ENCODE assay signal across 4 fruit fly cellular contexts in genomic region chr2L:20802204-20802603, dm6.
TF ChIP-seq lines count a peak whose summit lies in the region.

No protein-coding gene starts in this region.

- TF ChIP-seq CTCF in whole organism, embryonic (GFP tag; optimal IDR thresholded peaks at IDR 0.05; lab: Kevin White, UChicago) = no peak

TF ChIP-seq in whole organism, embryonic, 481 proteins besides CTCF, POLR2A, EP300 and RAD21 (continues in another document):
- no peak for TF ChIP-seq CHES-1-like (GFP tag; optimal IDR thresholded peaks at IDR 0.05; lab: Kevin White, UChicago)
- TF ChIP-seq Nf-YC (tag; optimal IDR thresholded peaks at IDR 0.05; lab: Kevin White, UChicago) = no peak
- peak; percentile 23 for TF ChIP-seq Med (GFP tag; lab: Kevin White, UChicago)
- no peak for TF ChIP-seq CG3847 (GFP tag; IDR thresholded peaks at IDR 0.05; lab: Robert Waterston, UW)
- no peak for TF ChIP-seq fd64A (GFP tag; optimal IDR thresholded peaks at IDR 0.05; lab: Kevin White, UChicago)
- TF ChIP-seq lmd (GFP tag; IDR thresholded peaks at IDR 0.05; lab: Robert Waterston, UW) = peak; percentile 32
- peak; percentile 20 for TF ChIP-seq CG11504 (tag; optimal IDR thresholded peaks at IDR 0.05; lab: Kevin White, UChicago)
- no peak for TF ChIP-seq dysf (GFP tag; IDR thresholded peaks at IDR 0.05; lab: Robert Waterston, UW)
- peak; percentile 43; the same call in 1 of the 2 replicates for TF ChIP-seq Ada2b (GFP tag; IDR thresholded peaks at IDR 0.05; lab: Robert Waterston, UW)
- TF ChIP-seq fd3F (GFP tag; optimal IDR thresholded peaks at IDR 0.05; lab: Kevin White, UChicago) = no peak
- no peak for TF ChIP-seq CG10462 (GFP tag; optimal IDR thresholded peaks at IDR 0.05; lab: Kevin White, UChicago)
- no peak for TF ChIP-seq hkb (optimal IDR thresholded peaks at IDR 0.05; lab: Kevin White, UChicago)
- TF ChIP-seq hkb (GFP tag; IDR thresholded peaks at IDR 0.05; lab: Robert Waterston, UW) = peak; percentile 12; the same call in 1 of the 2 replicates
- no peak for TF ChIP-seq CG17829 (tag; optimal IDR thresholded peaks at IDR 0.05; lab: Kevin White, UChicago)
- TF ChIP-seq zen (tag; optimal IDR thresholded peaks at IDR 0.05; lab: Kevin White, UChicago) = no peak
- no peak for TF ChIP-seq CG1024 (GFP tag; IDR thresholded peaks at IDR 0.05; lab: Robert Waterston, UW)
- TF ChIP-seq CG10209 (GFP tag; optimal IDR thresholded peaks at IDR 0.05; lab: Kevin White, UChicago) = no peak
- no peak for TF ChIP-seq Gug (GFP tag; IDR thresholded peaks at IDR 0.05; lab: Robert Waterston, UW)
- no peak for TF ChIP-seq Side (GFP tag; optimal IDR thresholded peaks at IDR 0.05; lab: Kevin White, UChicago)
- TF ChIP-seq Fer1 (GFP tag; optimal IDR thresholded peaks at IDR 0.05; lab: Kevin White, UChicago) = no peak
- no peak for TF ChIP-seq CG8924 (tag; optimal IDR thresholded peaks at IDR 0.05; lab: Kevin White, UChicago)
- no peak for TF ChIP-seq zfh2 (GFP tag; optimal IDR thresholded peaks at IDR 0.05; lab: Kevin White, UChicago)
- no peak for TF ChIP-seq Optix (GFP tag; IDR thresholded peaks at IDR 0.05; lab: Robert Waterston, UW)
- TF ChIP-seq CG42726 (GFP tag; IDR thresholded peaks at IDR 0.05; lab: Robert Waterston, UW; ENCODE audit: partially characterized antibody) = no peak

TF ChIP-seq in whole organism, prepupa, 60 proteins besides CTCF, POLR2A, EP300 and RAD21 (continues in another document):
- TF ChIP-seq Ets96B (tag; optimal IDR thresholded peaks at IDR 0.05; lab: Kevin White, UChicago) (peak; percentile 78), CG11762 (GFP tag; optimal IDR thresholded peaks at IDR 0.05; lab: Kevin White, UChicago; ENCODE audit: insufficient read depth) (peak; percentile 55), CG7368 (GFP tag; optimal IDR thresholded peaks at IDR 0.05; lab: Kevin White, UChicago) (peak; percentile 71), CG6854 (GFP tag; optimal IDR thresholded peaks at IDR 0.05; lab: Kevin White, UChicago) (no peak), achi (GFP tag; optimal IDR thresholded peaks at IDR 0.05; lab: Kevin White, UChicago) (peak; percentile 63), CG11902 (GFP tag; optimal IDR thresholded peaks at IDR 0.05; lab: Kevin White, UChicago) (peak; percentile 76), CG32006 (GFP tag; optimal IDR thresholded peaks at IDR 0.05; lab: Kevin White, UChicago) (peak; percentile 75), spab (GFP tag; optimal IDR thresholded peaks at IDR 0.05; lab: Kevin White, UChicago) (peak; percentile 37), OdsH (GFP tag; optimal IDR thresholded peaks at IDR 0.05; lab: Kevin White, UChicago) (peak; percentile 69), fd85E (GFP tag; optimal IDR thresholded peaks at IDR 0.05; lab: Kevin White, UChicago) (peak; percentile 20), Gug (GFP tag; IDR thresholded peaks at IDR 0.05; lab: Robert Waterston, UW) (peak; percentile 81), Hr39 (GFP tag; optimal IDR thresholded peaks at IDR 0.05; lab: Kevin White, UChicago) (peak; percentile 53), vri (GFP tag; optimal IDR thresholded peaks at IDR 0.05; lab: Kevin White, UChicago) (no peak), Met (GFP tag; optimal IDR thresholded peaks at IDR 0.05; lab: Kevin White, UChicago) (peak; percentile 61), acj6 (GFP tag; optimal IDR thresholded peaks at IDR 0.05; lab: Kevin White, UChicago) (peak; percentile 55), lz (GFP tag; optimal IDR thresholded peaks at IDR 0.05; lab: Kevin White, UChicago) (peak; percentile 53), Sox15 (GFP tag; optimal IDR thresholded peaks at IDR 0.05; lab: Kevin White, UChicago) (peak; percentile 42), cyc (GFP tag; optimal IDR thresholded peaks at IDR 0.05; lab: Kevin White, UChicago) (peak; percentile 83), CG9139 (GFP tag; optimal IDR thresholded peaks at IDR 0.05; lab: Kevin White, UChicago) (peak; percentile 58), esn (GFP tag; optimal IDR thresholded peaks at IDR 0.05; lab: Kevin White, UChicago) (peak; percentile 61), Eip78C (GFP tag; lab: Kevin White, UChicago) (peak; percentile 89), Ets21C (GFP tag; optimal IDR thresholded peaks at IDR 0.05; lab: Kevin White, UChicago) (no peak), eg (GFP tag; IDR thresholded peaks at IDR 0.05; lab: Robert Waterston, UW) (peak; percentile 88), Eip75B (GFP tag; optimal IDR thresholded peaks at IDR 0.05; lab: Kevin White, UChicago) (peak; percentile 2)

TF ChIP-seq in whole organism, pupa, 21 proteins besides CTCF, POLR2A, EP300 and RAD21:
- TF ChIP-seq Snoo (tag; optimal IDR thresholded peaks at IDR 0.05; lab: Kevin White, UChicago) = peak; percentile 4
- no peak for TF ChIP-seq gl (tag; optimal IDR thresholded peaks at IDR 0.05; lab: Kevin White, UChicago)
- TF ChIP-seq CG34367 (tag; optimal IDR thresholded peaks at IDR 0.05; lab: Kevin White, UChicago) = no peak
- TF ChIP-seq rn (GFP tag; IDR thresholded peaks at IDR 0.05; lab: Robert Waterston, UW) = peak; percentile 81
- TF ChIP-seq Ets98B (GFP tag; IDR thresholded peaks at IDR 0.05; lab: Robert Waterston, UW) = peak; percentile 92
- peak; percentile 94 for TF ChIP-seq fd96Ca (GFP tag; IDR thresholded peaks at IDR 0.05; lab: Robert Waterston, UW)
- peak; percentile 88 for TF ChIP-seq CG4496 (GFP tag; IDR thresholded peaks at IDR 0.05; lab: Robert Waterston, UW)
- no peak for TF ChIP-seq D1 (tag; optimal IDR thresholded peaks at IDR 0.05; lab: Kevin White, UChicago)
- TF ChIP-seq Pif1B (GFP tag; optimal IDR thresholded peaks at IDR 0.05; lab: Kevin White, UChicago) = peak; percentile 74
- TF ChIP-seq CG8159 (tag; optimal IDR thresholded peaks at IDR 0.05; lab: Kevin White, UChicago) = peak; percentile 63
- peak; percentile 70 for TF ChIP-seq CG14655 (GFP tag; optimal IDR thresholded peaks at IDR 0.05; lab: Kevin White, UChicago)
- TF ChIP-seq CG9948 (tag; optimal IDR thresholded peaks at IDR 0.05; lab: Kevin White, UChicago) = peak; percentile 34
- peak; percentile 52 for TF ChIP-seq CG17806 (tag; optimal IDR thresholded peaks at IDR 0.05; lab: Kevin White, UChicago)
- no peak for TF ChIP-seq EcR (GFP tag; optimal IDR thresholded peaks at IDR 0.05; lab: Kevin White, UChicago)
- TF ChIP-seq CG12605 (GFP tag; IDR thresholded peaks at IDR 0.05; lab: Robert Waterston, UW) = peak; percentile 77
- peak; percentile 72 for TF ChIP-seq Pif1A (GFP tag; optimal IDR thresholded peaks at IDR 0.05; lab: Kevin White, UChicago)
- TF ChIP-seq CG15710 (tag; optimal IDR thresholded peaks at IDR 0.05; lab: Kevin White, UChicago) = peak; percentile 52
- TF ChIP-seq CG32121 (GFP tag; IDR thresholded peaks at IDR 0.05; lab: Robert Waterston, UW) = peak; percentile 85
- peak; percentile 46; the same call in 1 of the 2 replicates for TF ChIP-seq CG10348 (GFP tag; IDR thresholded peaks at IDR 0.05; lab: Robert Waterston, UW)
- peak; percentile 74 for TF ChIP-seq CG8301 (tag; optimal IDR thresholded peaks at IDR 0.05; lab: Kevin White, UChicago)
- TF ChIP-seq CG13204 (GFP tag; optimal IDR thresholded peaks at IDR 0.05; lab: Kevin White, UChicago) = no peak
TF ChIP-seq in whole organism, pupa: peak in this region for 16.

TF ChIP-seq in whole organism, wandering third instar larva, 38 proteins besides CTCF, POLR2A, EP300 and RAD21:
- no peak for TF ChIP-seq usp (GFP tag; optimal IDR thresholded peaks at IDR 0.05; lab: Kevin White, UChicago)
- no peak for TF ChIP-seq CrebA (GFP tag; optimal IDR thresholded peaks at IDR 0.05; lab: Kevin White, UChicago; ENCODE audit: borderline replicate concordance)
- TF ChIP-seq tai (GFP tag; optimal IDR thresholded peaks at IDR 0.05; lab: Kevin White, UChicago) = no peak
- TF ChIP-seq ey (GFP tag; optimal IDR thresholded peaks at IDR 0.05; lab: Kevin White, UChicago) = peak; percentile 33
- peak; percentile 11 for TF ChIP-seq rgr (GFP tag; optimal IDR thresholded peaks at IDR 0.05; lab: Kevin White, UChicago)
- no peak for TF ChIP-seq Dfd (GFP tag; optimal IDR thresholded peaks at IDR 0.05; lab: Kevin White, UChicago)
- no peak for TF ChIP-seq psq (GFP tag; optimal IDR thresholded peaks at IDR 0.05; lab: Kevin White, UChicago)
- TF ChIP-seq sv (GFP tag; optimal IDR thresholded peaks at IDR 0.05; lab: Kevin White, UChicago) = no peak
- peak; percentile 65 for TF ChIP-seq HLH106 (tag; optimal IDR thresholded peaks at IDR 0.05; lab: Kevin White, UChicago)
- TF ChIP-seq Mio (GFP tag; optimal IDR thresholded peaks at IDR 0.05; lab: Kevin White, UChicago) = no peak
- TF ChIP-seq Dif (GFP tag; optimal IDR thresholded peaks at IDR 0.05; lab: Kevin White, UChicago; ENCODE audit: partially characterized antibody) = no peak
- no peak for TF ChIP-seq jim (GFP tag; optimal IDR thresholded peaks at IDR 0.05; lab: Kevin White, UChicago)
- peak; percentile 23 for TF ChIP-seq sage (GFP tag; optimal IDR thresholded peaks at IDR 0.05; lab: Kevin White, UChicago)
- no peak for TF ChIP-seq lola (GFP tag; optimal IDR thresholded peaks at IDR 0.05; lab: Kevin White, UChicago)
- TF ChIP-seq Myc (optimal IDR thresholded peaks at IDR 0.05; lab: Kevin White, UChicago) = no peak
- peak in 1 of 2 experiments; percentile 47 for TF ChIP-seq foxo (GFP tag; optimal IDR thresholded peaks at IDR 0.05; lab: Kevin White, UChicago)
- TF ChIP-seq dmrt93B (GFP tag; optimal IDR thresholded peaks at IDR 0.05; lab: Kevin White, UChicago) = peak; percentile 38
- TF ChIP-seq dl (GFP tag; optimal IDR thresholded peaks at IDR 0.05; lab: Kevin White, UChicago; ENCODE audit: insufficient read depth in 1 of 2, partially characterized antibody in 2 of 2) = no peak
- TF ChIP-seq woc (GFP tag; optimal IDR thresholded peaks at IDR 0.05; lab: Kevin White, UChicago) = peak; percentile 59
- no peak for TF ChIP-seq GATAd (GFP tag; optimal IDR thresholded peaks at IDR 0.05; lab: Kevin White, UChicago)
- TF ChIP-seq Vsx2 (GFP tag; optimal IDR thresholded peaks at IDR 0.05; lab: Kevin White, UChicago; ENCODE audit: partially characterized antibody) = no peak
- TF ChIP-seq Hr83 (GFP tag; optimal IDR thresholded peaks at IDR 0.05; lab: Kevin White, UChicago; ENCODE audit: poor library complexity, severe bottlenecking) = no peak
- TF ChIP-seq Sp1 (GFP tag; optimal IDR thresholded peaks at IDR 0.05; lab: Kevin White, UChicago) = no peak
- no peak for TF ChIP-seq OdsH (GFP tag; optimal IDR thresholded peaks at IDR 0.05; lab: Kevin White, UChicago)
- TF ChIP-seq Hr78 (GFP tag; optimal IDR thresholded peaks at IDR 0.05; lab: Kevin White, UChicago) = no peak
- TF ChIP-seq h (GFP tag; optimal IDR thresholded peaks at IDR 0.05; lab: Kevin White, UChicago) = peak; percentile 71
- peak; percentile 21 for TF ChIP-seq fru (GFP tag; optimal IDR thresholded peaks at IDR 0.05; lab: Kevin White, UChicago)
TF ChIP-seq in whole organism, wandering third instar larva: peak in this region for 9.

Comparison
In these comparisons a context has a peak if more than half of its experiments do, and no peak if none do; other contexts are left out.
1. Of the 7 proteins assayed by ChIP-seq in both whole organism, embryonic and whole organism, prepupa: peak only in whole organism, embryonic: none; only in whole organism, prepupa: Gug, Hr39, Lpt and Sox102F; in both: none; in neither: 3.